Worm (Caenorhabditis elegans) whole organism, late embryonic: ENCODE results near the gene rack-1.

ENCODE experiments used
- K02D7.2 ChIP-seq: sonication (generic microtip); optimal IDR thresholded peaks from 2 replicates; lab custom pipeline; 2017; ENCODE audit warnings: mild to moderate bottlenecking, missing genetic modification characterization, missing compliant biosample characterization
- ama-1 ChIP-seq: fragments of 150-350 bp; optimal IDR thresholded peaks from 2 replicates; lab custom pipeline; 2014
- dve-1 ChIP-seq: sonication (generic microtip); optimal IDR thresholded peaks from 2 replicates; lab custom pipeline; 2017; ENCODE audit warnings: antibody characterized with exemption, mild to moderate bottlenecking, missing genetic modification characterization, missing compliant biosample characterization
- elt-4 ChIP-seq: sonication (generic microtip); optimal IDR thresholded peaks from 2 replicates; lab custom pipeline; 2016; ENCODE audit warnings: missing genetic modification characterization, missing compliant biosample characterization
- fkh-6 ChIP-seq: sonication (generic microtip); optimal IDR thresholded peaks from 2 replicates; lab custom pipeline; 2016; ENCODE audit warnings: missing genetic modification characterization, missing compliant biosample characterization
- lin-11 ChIP-seq: fragments of 200-800 bp; sonication (Bioruptor generic); optimal IDR thresholded peaks from 2 replicates; lab custom pipeline; 2018; ENCODE audit warnings: mild to moderate bottlenecking, missing genetic modification characterization, missing compliant biosample characterization
- nhr-11 ChIP-seq: fragments of 150-350 bp; optimal IDR thresholded peaks from 2 replicates; lab custom pipeline; 2014; ENCODE audit warnings: missing biosample characterization, missing genetic modification characterization
- pat-9 ChIP-seq: fragments of 200-800 bp; sonication (Bioruptor generic); optimal IDR thresholded peaks from 2 replicates; lab custom pipeline; 2018; ENCODE audit warnings: mild to moderate bottlenecking, missing genetic modification characterization, moderate library complexity, missing compliant biosample characterization
- pha-2 ChIP-seq: sonication (generic microtip); optimal IDR thresholded peaks from 2 replicates; lab custom pipeline; 2017; ENCODE audit warnings: mild to moderate bottlenecking, missing genetic modification characterization, missing compliant biosample characterization
- pha-4 ChIP-seq: fragments of 150-350 bp; optimal IDR thresholded peaks from 2 replicates; lab custom pipeline; 2018; ENCODE audit warnings: missing biosample characterization, missing genetic modification reagents, missing genetic modification characterization
- unc-42 ChIP-seq: sonication (generic microtip); optimal IDR thresholded peaks from 2 replicates; lab custom pipeline; 2016; ENCODE audit warnings: missing genotype, missing genetic modification characterization, missing compliant biosample characterization

DNA sequence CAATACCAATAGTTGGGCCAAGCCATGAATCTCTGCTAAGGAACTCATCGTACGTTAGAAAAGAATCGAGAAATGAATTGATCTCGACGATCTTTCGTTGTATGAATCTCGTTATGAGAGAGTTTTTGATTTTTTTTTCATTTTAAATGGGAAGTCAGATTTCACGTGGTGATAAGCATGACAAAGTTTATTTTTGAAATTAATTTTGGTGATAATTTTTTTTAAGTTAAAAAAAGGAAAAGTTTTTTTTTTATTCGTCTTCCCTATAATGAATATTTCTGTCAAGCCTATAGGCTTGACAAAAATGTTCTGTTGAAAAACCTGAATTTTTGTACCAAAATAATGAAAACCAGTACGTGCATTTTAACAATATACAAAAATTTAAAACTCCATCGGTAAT, 40.7 kb upstream of the rack-1 start, which contains the start of gene K08F4.5:
- no peak for TF ChIP-seq lin-11 (tag; lab: Kevin White, UChicago)
- TF ChIP-seq pat-9 (tag; lab: Kevin White, UChicago): no peak
- TF ChIP-seq nhr-11 (tag; lab: Kevin White, UChicago): no peak
- TF ChIP-seq elt-4 (tag; lab: Kevin White, UChicago): no peak
- no peak for TF ChIP-seq unc-42
- no peak for TF ChIP-seq ama-1 (lab: Kevin White, UChicago)
- no peak for TF ChIP-seq K02D7.2 (tag; lab: Kevin White, UChicago)
- no peak for TF ChIP-seq pha-4 (tag; lab: Kevin White, UChicago)
- no peak for TF ChIP-seq pha-2 (tag; lab: Kevin White, UChicago)
- TF ChIP-seq fkh-6: no peak
- no peak for TF ChIP-seq dve-1 (tag; lab: Kevin White, UChicago)
